Fruit fly (Drosophila melanogaster): Measurements from ENCODE around the gene CG1421.

The CG1421 gene

dm6 chr2L:21902693-21903092 lies at the start of gene CG1421:
Gene CG1421 (plus strand): TSS chr2L:21902993.
- TF ChIP-seq insv (optimal IDR thresholded peaks at IDR 0.05) (no peak), psq (optimal IDR thresholded peaks at IDR 0.05) (no peak), ttk (optimal IDR thresholded peaks at IDR 0.05) (no peak), Sin3A (optimal IDR thresholded peaks at IDR 0.05) (no peak), h (optimal IDR thresholded peaks at IDR 0.05) (no peak), Myc (optimal IDR thresholded peaks at IDR 0.05) (no peak)

- TF ChIP-seq Myc (optimal IDR thresholded peaks at IDR 0.05) (no peak), psq (optimal IDR thresholded peaks at IDR 0.05) (no peak), insv (optimal IDR thresholded peaks at IDR 0.05) (no peak), h (optimal IDR thresholded peaks at IDR 0.05) (no peak), ttk (optimal IDR thresholded peaks at IDR 0.05) (no peak), Sin3A (optimal IDR thresholded peaks at IDR 0.05) (no peak)
These were observed 49.4 kb upstream of the CG1421 start for dm6 chr2L:21853416-21853815.

- TF ChIP-seq Sin3A (optimal IDR thresholded peaks at IDR 0.05), result no peak
- no peak for TF ChIP-seq h (optimal IDR thresholded peaks at IDR 0.05)
- TF ChIP-seq ttk (optimal IDR thresholded peaks at IDR 0.05), result no peak
- no peak for TF ChIP-seq Myc (optimal IDR thresholded peaks at IDR 0.05)
- no peak for TF ChIP-seq insv (optimal IDR thresholded peaks at IDR 0.05)
- no peak for TF ChIP-seq psq (optimal IDR thresholded peaks at IDR 0.05)
These were observed 47.7 kb upstream of the CG1421 start for dm6 chr2L:21855064-21855463.

- TF ChIP-seq insv (optimal IDR thresholded peaks at IDR 0.05) (no peak), h (optimal IDR thresholded peaks at IDR 0.05) (no peak), Myc (optimal IDR thresholded peaks at IDR 0.05) (no peak), psq (optimal IDR thresholded peaks at IDR 0.05) (no peak), ttk (optimal IDR thresholded peaks at IDR 0.05) (no peak), Sin3A (optimal IDR thresholded peaks at IDR 0.05) (no peak)
These were observed 47.0 kb upstream of the CG1421 start for dm6 chr2L:21855824-21856223.

dm6 chr2L:21857744-21858143 lies 45.0 kb upstream of the CG1421 start:
- TF ChIP-seq psq (optimal IDR thresholded peaks at IDR 0.05) (no peak), h (optimal IDR thresholded peaks at IDR 0.05) (no peak), Myc (optimal IDR thresholded peaks at IDR 0.05) (no peak), Sin3A (optimal IDR thresholded peaks at IDR 0.05) (no peak), insv (optimal IDR thresholded peaks at IDR 0.05) (no peak), ttk (optimal IDR thresholded peaks at IDR 0.05) (no peak)

dm6 chr2L:21860566-21860965 lies 42.2 kb upstream of the CG1421 start:
- TF ChIP-seq insv (optimal IDR thresholded peaks at IDR 0.05), result no peak
- no peak for TF ChIP-seq Sin3A (optimal IDR thresholded peaks at IDR 0.05)
- no peak for TF ChIP-seq psq (optimal IDR thresholded peaks at IDR 0.05)
- TF ChIP-seq ttk (optimal IDR thresholded peaks at IDR 0.05), result no peak
- no peak for TF ChIP-seq h (optimal IDR thresholded peaks at IDR 0.05)
- no peak for TF ChIP-seq Myc (optimal IDR thresholded peaks at IDR 0.05)

- no peak for TF ChIP-seq ttk (optimal IDR thresholded peaks at IDR 0.05)
- TF ChIP-seq psq (optimal IDR thresholded peaks at IDR 0.05), result no peak
These were observed 39.2 kb upstream of the CG1421 start for dm6 chr2L:21863544-21863945.

- TF ChIP-seq h (optimal IDR thresholded peaks at IDR 0.05) (no peak), insv (optimal IDR thresholded peaks at IDR 0.05) (no peak), Sin3A (optimal IDR thresholded peaks at IDR 0.05) (no peak), Myc (optimal IDR thresholded peaks at IDR 0.05) (no peak), ttk (optimal IDR thresholded peaks at IDR 0.05) (no peak), psq (optimal IDR thresholded peaks at IDR 0.05) (no peak)
These were observed 36.4 kb upstream of the CG1421 start for dm6 chr2L:21866362-21866761.

dm6 chr2L:21867040-21867981 lies 35.5 kb upstream of the CG1421 start:
- TF ChIP-seq insv (optimal IDR thresholded peaks at IDR 0.05) (no peak), ttk (optimal IDR thresholded peaks at IDR 0.05) (no peak), Sin3A (optimal IDR thresholded peaks at IDR 0.05) (no peak), Myc (optimal IDR thresholded peaks at IDR 0.05) (no peak), psq (optimal IDR thresholded peaks at IDR 0.05) (no peak), h (optimal IDR thresholded peaks at IDR 0.05) (no peak)

dm6 chr2L:21868712-21869280 lies 34.0 kb upstream of the CG1421 start:
- TF ChIP-seq insv (optimal IDR thresholded peaks at IDR 0.05) (no peak), ttk (optimal IDR thresholded peaks at IDR 0.05) (no peak), Myc (optimal IDR thresholded peaks at IDR 0.05) (no peak), psq (optimal IDR thresholded peaks at IDR 0.05) (no peak), Sin3A (optimal IDR thresholded peaks at IDR 0.05) (no peak), h (optimal IDR thresholded peaks at IDR 0.05) (no peak)

- no peak for TF ChIP-seq ttk (optimal IDR thresholded peaks at IDR 0.05)
- no peak for TF ChIP-seq Myc (optimal IDR thresholded peaks at IDR 0.05)
- TF ChIP-seq psq (optimal IDR thresholded peaks at IDR 0.05), result no peak
- no peak for TF ChIP-seq Sin3A (optimal IDR thresholded peaks at IDR 0.05)
- TF ChIP-seq h (optimal IDR thresholded peaks at IDR 0.05), result no peak
- TF ChIP-seq insv (optimal IDR thresholded peaks at IDR 0.05), result no peak
These were observed 31.1 kb upstream of the CG1421 start for dm6 chr2L:21871708-21872107.

- TF ChIP-seq h (optimal IDR thresholded peaks at IDR 0.05) (no peak), Sin3A (optimal IDR thresholded peaks at IDR 0.05) (no peak), ttk (optimal IDR thresholded peaks at IDR 0.05) (no peak), Myc (optimal IDR thresholded peaks at IDR 0.05) (no peak), psq (optimal IDR thresholded peaks at IDR 0.05) (no peak), insv (optimal IDR thresholded peaks at IDR 0.05) (no peak)
These were observed 29.1 kb upstream of the CG1421 start for dm6 chr2L:21873696-21874095.
